Fruit fly (Drosophila melanogaster): ENCODE measurements around the gene CG12702.

- TF ChIP-seq CTCF (optimal IDR thresholded peaks at IDR 0.05), result no peak
- TF ChIP-seq CG8478 (optimal IDR thresholded peaks at IDR 0.05), result no peak
Observed at dm6 chrX:19781861-19782260, 17.2 kb upstream of the CG12702 start.

Measured in S2 (cell line).